Worm (Caenorhabditis elegans) whole organism, early embryonic: ENCODE data around the gene T05A7.7.

Experiments
- B0310.2 ChIP-seq: sonication (generic microtip); optimal IDR thresholded peaks from 2 replicates; lab custom pipeline; 2016; ENCODE audit warnings: mild to moderate bottlenecking, missing genetic modification characterization, missing compliant biosample characterization
- ama-1 ChIP-seq: fragments of 150-350 bp; optimal IDR thresholded peaks from 2 replicates; lab custom pipeline; 2014
- ceh-13 ChIP-seq: fragments of 200-800 bp; sonication (Bioruptor generic); optimal IDR thresholded peaks from 2 replicates; lab custom pipeline; 2018; ENCODE audit warnings: mild to moderate bottlenecking, missing genetic modification characterization, missing compliant biosample characterization
- ets-7 ChIP-seq: sonication (generic microtip); optimal IDR thresholded peaks from 2 replicates; lab custom pipeline; 2016; ENCODE audit warnings: missing genotype, missing genetic modification characterization, missing compliant biosample characterization
- flt-1 ChIP-seq: fragments of 200-800 bp; sonication (Bioruptor generic); IDR thresholded peaks from 2 replicates; pipeline ENCODE4 v1.3.6; 2022; ENCODE audit warnings: missing genetic modification characterization, missing compliant biosample characterization
- hmbx-1 ChIP-seq: sonication (generic microtip); optimal IDR thresholded peaks from 2 replicates; lab custom pipeline; 2016; ENCODE audit warnings: mild to moderate bottlenecking, missing genetic modification characterization, missing compliant biosample characterization
- hmg-4 ChIP-seq: fragments of 200-800 bp; sonication (Bioruptor generic); optimal IDR thresholded peaks from 2 replicates; lab custom pipeline; 2018; ENCODE audit warnings: mild to moderate bottlenecking, missing genetic modification characterization, missing compliant biosample characterization
- pes-1 ChIP-seq: fragments of 200-800 bp; sonication (Bioruptor generic); IDR thresholded peaks from 2 replicates; pipeline ENCODE4 v1.3.6; 2022; ENCODE audit warnings: missing genetic modification reagents, missing genetic modification characterization, missing compliant biosample characterization
- scrt-1 ChIP-seq: fragments of 200-800 bp; sonication (Bioruptor generic); IDR thresholded peaks from 2 replicates; pipeline ENCODE4 v1.3.6; 2022; ENCODE audit warnings: missing genetic modification characterization, missing compliant biosample characterization
- sea-1 ChIP-seq: fragments of 200-800 bp; sonication (Bioruptor generic); conservative IDR thresholded peaks from 2 replicates; pipeline ENCODE4 v1.3.6; 2022; ENCODE audit warnings: missing genetic modification characterization, missing compliant biosample characterization
- tbx-11 ChIP-seq: fragments of 200-800 bp; sonication (Bioruptor generic); IDR thresholded peaks from 2 replicates; pipeline ENCODE4 v1.3.6; 2022; ENCODE audit warnings: missing genetic modification characterization, missing compliant biosample characterization

ce11 chrII:4710120-4710519 lies 28.8 kb upstream of the T05A7.7 start, which contains the start of gene tag-151:
- TF ChIP-seq ama-1 (lab: Kevin White, UChicago) (no peak), pes-1 (GFP tag; lab: Robert Waterston, UW) (no peak), ets-7 (no peak), ceh-13 (no peak), hmbx-1 (tag; lab: Kevin White, UChicago) (no peak), sea-1 (no peak), B0310.2 (tag; lab: Kevin White, UChicago) (no peak), flt-1 (no peak), scrt-1 (no peak), tbx-11 (GFP tag; lab: Robert Waterston, UW) (no peak), hmg-4 (GFP tag; lab: Kevin White, UChicago) (no peak)
